Fruit fly (Drosophila melanogaster) S2 (cell line): ENCODE measurements around the gene Hsc70-3.

ENCODE experiments used
- CG8478 ChIP-seq: fragments of >200 bp; optimal IDR thresholded peaks from 2 replicates; lab custom pipeline; 2018
- CTCF ChIP-seq, 2 experiments: fragments of >200 bp; optimal IDR thresholded peaks; 2 replicates each; lab custom pipeline; 2018

- TF ChIP-seq CG8478 (lab: Kevin White, UChicago) (no peak), CTCF (optimal IDR thresholded peaks at IDR 0.05; lab: Kevin White, UChicago) (no peak)
Observed at dm6 chrX:11818047-11818766, 11.3 kb upstream of the Hsc70-3 start.
